Worm (Caenorhabditis elegans) whole organism, midembryonic: ENCODE results near the gene F41H10.12.
A peak's percentile ranks its signal among the peaks of the same experiment; 100 is the strongest.

Experiments
- T22C8.4 ChIP-seq: fragments of 200-800 bp; sonication (Bioruptor generic); IDR thresholded peaks from 2 replicates; pipeline ENCODE4 v1.3.6; 2022; ENCODE audit warnings: missing genetic modification characterization, missing compliant biosample characterization
- cog-1 ChIP-seq: sonication (generic microtip); optimal IDR thresholded peaks from 2 replicates; lab custom pipeline; 2016; ENCODE audit warnings: missing genetic modification characterization, missing compliant biosample characterization
- flt-1 ChIP-seq: fragments of 200-800 bp; sonication (Bioruptor generic); IDR thresholded peaks from 2 replicates; pipeline ENCODE4 v1.3.6; 2022; ENCODE audit warnings: missing genetic modification characterization, missing compliant biosample characterization
- klf-2 ChIP-seq: fragments of 200-800 bp; sonication (Bioruptor generic); conservative IDR thresholded peaks from 2 replicates; pipeline ENCODE4 v1.3.6; 2022; ENCODE audit warnings: missing genetic modification reagents, missing genetic modification characterization, missing compliant biosample characterization
- med-1 ChIP-seq: sonication (generic microtip); optimal IDR thresholded peaks from 2 replicates; lab custom pipeline; 2017; ENCODE audit warnings: missing genetic modification characterization, mild to moderate bottlenecking, missing compliant biosample characterization, antibody characterized with exemption, missing genetic modification reagents; ENCODE audit not compliant: insufficient read depth
- ref-1 ChIP-seq: fragments of 200-800 bp; sonication (Bioruptor generic); conservative IDR thresholded peaks from 2 replicates; pipeline ENCODE4 v1.3.6; 2022; ENCODE audit warnings: missing genetic modification reagents, missing genetic modification characterization, missing compliant biosample characterization
- tab-1 ChIP-seq: fragments of 200-800 bp; sonication (Bioruptor generic); IDR thresholded peaks from 2 replicates; pipeline ENCODE4 v1.3.6; 2022; ENCODE audit warnings: missing genetic modification characterization, missing compliant biosample characterization
- ztf-23 ChIP-seq: fragments of 200-800 bp; sonication (Bioruptor generic); IDR thresholded peaks from 2 replicates; pipeline ENCODE4 v1.3.6; 2022; ENCODE audit warnings: missing genetic modification reagents, missing genetic modification characterization, missing compliant biosample characterization
- ztf-29 ChIP-seq: fragments of 200-800 bp; sonication (Bioruptor generic); IDR thresholded peaks from 2 replicates; pipeline ENCODE4 v1.3.6; 2022; ENCODE audit warnings: missing genetic modification reagents, missing genetic modification characterization, missing compliant biosample characterization

The F41H10.12 gene

DNA sequence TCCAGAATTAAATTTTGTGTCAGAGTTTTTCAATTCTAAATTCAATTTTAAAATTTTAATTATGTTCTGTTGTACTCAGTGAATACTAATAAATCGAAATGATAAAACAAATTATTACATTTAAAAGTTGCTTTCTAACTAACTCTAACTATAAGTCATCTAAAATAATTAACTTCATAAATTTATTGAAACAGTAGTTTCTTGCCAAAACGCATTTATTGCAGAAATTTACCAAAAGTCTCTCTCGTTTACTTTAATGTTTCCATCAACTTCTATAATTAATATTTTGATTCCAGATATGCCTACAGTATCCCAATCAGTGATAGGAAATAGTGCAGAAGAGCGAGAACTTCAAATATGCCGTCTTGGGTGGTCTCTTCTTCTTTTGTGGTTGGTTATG is 15.5 kb downstream of the F41H10.12 start, which contains the start of gene ZK616.1:
Gene ZK616.1 (plus strand): TSS at position 301 of the 400 bp plus-strand sequence.
- no peak for TF ChIP-seq med-1 (GFP tag; lab: Kevin White, UChicago)
- no peak for TF ChIP-seq ztf-29 (GFP tag; lab: Robert Waterston, UW)
- no peak for TF ChIP-seq T22C8.4 (GFP tag; lab: Robert Waterston, UW)
- no peak for TF ChIP-seq ref-1
- no peak for TF ChIP-seq tab-1 (GFP tag; lab: Robert Waterston, UW)

DNA sequence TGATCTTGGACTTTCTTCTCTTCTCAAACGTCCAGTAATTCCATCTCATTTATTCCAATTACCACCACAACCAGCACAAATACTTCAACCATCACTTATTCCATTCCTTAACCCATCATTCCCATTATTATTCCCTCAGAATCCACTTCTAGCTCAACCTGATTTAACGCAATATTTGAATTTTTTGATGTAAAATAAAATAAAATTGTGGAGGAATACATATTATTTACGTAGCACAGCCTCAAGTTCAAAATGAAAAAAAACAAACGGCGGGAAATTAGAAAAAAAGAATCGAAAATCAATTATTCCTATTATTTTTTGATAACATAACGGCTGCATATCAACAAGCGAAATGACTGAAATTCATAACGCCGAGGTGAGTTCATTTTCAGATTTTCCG is 20.2 kb downstream of the F41H10.12 start, which contains the start of gene ZK616.61:
Gene ZK616.61 (plus strand): TSS at position 301 of the 400 bp plus-strand sequence.
- TF ChIP-seq ztf-23 (GFP tag; lab: Robert Waterston, UW) (no peak), cog-1 (tag; lab: Kevin White, UChicago) (no peak)

DNA sequence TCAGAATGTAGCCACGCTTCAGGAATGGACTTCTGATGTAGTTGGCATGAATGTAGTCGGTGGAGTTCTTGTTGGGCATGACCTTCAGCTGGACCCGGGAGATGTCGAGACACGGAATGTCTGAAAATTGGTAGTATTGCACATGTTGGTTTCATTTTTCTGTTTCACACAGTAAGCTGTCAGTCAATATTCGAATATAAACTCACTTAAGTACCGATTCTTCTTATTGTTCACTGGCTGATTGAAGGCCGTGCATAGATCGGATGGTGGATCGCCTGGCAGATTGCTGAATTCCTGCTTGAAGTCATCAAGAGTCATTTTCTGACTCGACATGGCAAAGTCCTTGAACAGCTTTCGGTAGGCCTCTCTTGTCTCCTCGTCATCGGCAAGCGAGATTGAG is 24.0 kb downstream of the F41H10.12 start:
- TF ChIP-seq ztf-23 (GFP tag; lab: Robert Waterston, UW) (no peak), med-1 (GFP tag; lab: Kevin White, UChicago) (no peak), flt-1 (no peak), ztf-29 (GFP tag; lab: Robert Waterston, UW) (no peak), cog-1 (tag; lab: Kevin White, UChicago) (no peak), klf-2 (GFP tag; lab: Robert Waterston, UW) (no peak), T22C8.4 (GFP tag; lab: Robert Waterston, UW) (no peak), ref-1 (no peak), tab-1 (GFP tag; lab: Robert Waterston, UW) (no peak)

DNA sequence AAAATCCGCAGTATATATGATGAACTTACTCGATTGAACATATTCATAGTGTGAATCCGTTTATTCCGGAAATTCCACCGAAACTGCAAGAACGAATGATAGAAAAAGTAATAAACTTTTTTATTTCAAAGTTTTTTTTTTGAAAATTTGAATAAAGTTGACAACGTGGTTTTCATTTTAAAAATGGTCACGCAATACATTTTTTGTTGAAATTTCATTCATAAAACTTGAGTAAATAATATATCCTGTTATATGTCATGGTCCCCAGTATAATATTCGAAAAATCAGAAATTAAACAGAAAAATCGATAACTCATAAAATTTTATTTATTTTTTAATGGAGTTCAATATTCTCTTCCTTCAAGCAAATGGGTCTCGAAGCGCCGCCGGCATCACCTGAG is 26.0 kb downstream of the F41H10.12 start, which contains the start of gene ZK616.65:
Gene ZK616.65 (minus strand): TSS at position 101 of the 400 bp plus-strand sequence.
- TF ChIP-seq flt-1 = no peak
- no peak for TF ChIP-seq ztf-23 (GFP tag; lab: Robert Waterston, UW)
- no peak for TF ChIP-seq cog-1 (tag; lab: Kevin White, UChicago)
- TF ChIP-seq ztf-29 (GFP tag; lab: Robert Waterston, UW) = no peak
- no peak for TF ChIP-seq tab-1 (GFP tag; lab: Robert Waterston, UW)
- no peak for TF ChIP-seq T22C8.4 (GFP tag; lab: Robert Waterston, UW)
- TF ChIP-seq med-1 (GFP tag; lab: Kevin White, UChicago) = no peak
- TF ChIP-seq ref-1 = no peak
- TF ChIP-seq klf-2 (GFP tag; lab: Robert Waterston, UW) = no peak

DNA sequence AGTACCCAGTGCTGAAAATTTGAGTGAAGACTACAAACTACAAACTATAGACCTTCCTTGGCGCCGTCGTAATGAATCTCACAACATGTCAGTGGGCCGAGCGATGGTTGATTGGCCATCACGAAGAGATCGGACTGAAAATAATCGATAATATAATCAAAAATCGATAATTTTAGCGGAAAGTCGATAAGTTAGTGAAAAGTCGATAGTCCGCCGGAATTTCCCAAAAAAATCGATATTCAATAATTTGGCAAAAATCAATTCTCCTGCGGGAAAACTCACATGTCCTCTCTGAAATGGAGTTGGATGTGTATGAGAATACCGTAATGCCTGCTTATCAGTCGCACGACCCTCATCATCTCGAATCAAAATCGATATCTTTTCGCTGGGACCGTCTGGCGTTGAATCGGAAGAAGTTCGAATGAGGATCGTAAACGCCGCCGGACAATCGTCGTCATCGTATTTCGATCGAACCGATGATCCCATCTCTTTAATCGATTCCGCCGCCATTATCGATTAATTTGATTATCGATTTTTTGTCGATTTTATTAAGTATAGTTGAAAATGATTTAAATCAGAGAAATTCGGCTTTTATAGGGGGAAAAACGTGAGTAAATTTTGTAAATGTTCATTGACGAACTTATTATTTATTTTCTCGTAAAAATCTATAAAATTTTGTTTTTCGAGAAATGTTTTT is 26.7 kb downstream of the F41H10.12 start, which contains the start of gene ZK616.8:
Gene ZK616.8 (minus strand): TSS at position 553 of the 697 bp plus-strand sequence.
- TF ChIP-seq klf-2 (GFP tag; lab: Robert Waterston, UW) (no peak), ref-1 (no peak), flt-1 (no peak), ztf-23 (GFP tag; lab: Robert Waterston, UW) (no peak), T22C8.4 (GFP tag; lab: Robert Waterston, UW) (peak; percentile 61)

DNA sequence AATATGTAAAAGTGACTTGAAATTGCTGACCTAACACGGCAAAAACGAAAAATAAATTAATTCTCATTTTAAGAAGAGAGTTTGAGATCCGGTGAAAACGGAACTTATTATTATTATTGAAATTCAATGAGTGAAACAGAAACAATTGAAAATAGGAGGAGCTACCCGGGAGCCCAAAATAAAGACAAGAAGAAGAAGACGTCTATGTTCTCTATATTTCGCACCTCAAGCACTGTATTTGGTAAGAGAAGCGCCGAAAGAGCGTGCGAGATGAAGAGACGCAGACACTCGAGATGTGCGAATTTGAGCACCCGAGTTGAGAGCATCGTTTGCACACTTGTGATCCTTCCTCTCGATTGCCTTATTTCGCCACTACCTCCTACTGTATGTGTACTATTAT is 30.6 kb downstream of the F41H10.12 start, which contains the start of gene spp-7:
Gene spp-7 (minus strand): TSS at position 101 of the 400 bp plus-strand sequence.
- TF ChIP-seq tab-1 (GFP tag; lab: Robert Waterston, UW) (no peak), klf-2 (GFP tag; lab: Robert Waterston, UW) (no peak), cog-1 (tag; lab: Kevin White, UChicago) (no peak), ztf-23 (GFP tag; lab: Robert Waterston, UW) (no peak), med-1 (GFP tag; lab: Kevin White, UChicago) (no peak), ztf-29 (GFP tag; lab: Robert Waterston, UW) (no peak), flt-1 (no peak), ref-1 (no peak), T22C8.4 (GFP tag; lab: Robert Waterston, UW) (no peak)

DNA sequence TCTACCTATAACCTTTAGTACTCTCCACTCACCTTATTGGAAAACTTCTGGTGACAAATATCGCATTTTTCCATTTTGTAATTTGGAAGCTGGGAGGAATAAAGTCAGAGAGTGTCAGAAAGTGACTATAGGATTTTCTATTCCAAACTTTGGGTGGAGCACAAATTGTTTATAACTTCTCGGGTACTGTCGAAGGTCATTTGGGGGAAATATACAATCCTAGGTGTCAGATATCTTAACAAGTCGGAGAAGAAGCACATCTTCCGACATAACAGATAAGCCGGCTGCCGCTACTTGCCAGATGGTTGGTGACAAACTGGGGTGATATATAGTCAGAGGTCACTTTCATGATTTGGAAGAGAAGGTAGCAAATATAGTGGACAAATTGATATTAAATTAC is 34.0 kb downstream of the F41H10.12 start, which contains the start of gene ehn-3:
Gene ehn-3 (minus strand): TSS at position 101 of the 400 bp plus-strand sequence.
- TF ChIP-seq ref-1 (no peak), ztf-23 (GFP tag; lab: Robert Waterston, UW) (no peak), cog-1 (tag; lab: Kevin White, UChicago) (no peak), klf-2 (GFP tag; lab: Robert Waterston, UW) (no peak), ztf-29 (GFP tag; lab: Robert Waterston, UW) (no peak), flt-1 (no peak), med-1 (GFP tag; lab: Kevin White, UChicago) (no peak), tab-1 (GFP tag; lab: Robert Waterston, UW) (no peak), T22C8.4 (GFP tag; lab: Robert Waterston, UW) (no peak)
